Worm (Caenorhabditis elegans) whole organism, L3 larva: ENCODE results near the gene C16C10.1.

ENCODE experiments used
- ZK546.5 ChIP-seq: sonication (generic microtip); optimal IDR thresholded peaks from 2 replicates; lab custom pipeline; 2017; ENCODE audit warnings: missing biosample characterization, missing genetic modification characterization
- aly-2 ChIP-seq: fragments of 150-350 bp; optimal IDR thresholded peaks from 2 replicates; lab custom pipeline; 2014; ENCODE audit warnings: missing biosample characterization, missing genetic modification characterization
- ama-1 ChIP-seq: fragments of 150-350 bp; optimal IDR thresholded peaks from 2 replicates; lab custom pipeline; 2018
- ceh-16 ChIP-seq: sonication (generic microtip); optimal IDR thresholded peaks from 2 replicates; lab custom pipeline; 2017; ENCODE audit warnings: missing biosample characterization, missing genetic modification characterization
- ceh-28 ChIP-seq: fragments of 150-350 bp; optimal IDR thresholded peaks from 2 replicates; lab custom pipeline; 2014; ENCODE audit warnings: missing biosample characterization, missing genetic modification reagents, missing genetic modification characterization
- ceh-82 ChIP-seq: fragments of 150-350 bp; optimal IDR thresholded peaks from 2 replicates; lab custom pipeline; 2014; ENCODE audit warnings: missing biosample characterization, missing genetic modification characterization
- ceh-9 ChIP-seq: sonication (generic microtip); optimal IDR thresholded peaks from 2 replicates; lab custom pipeline; 2018; ENCODE audit warnings: missing biosample characterization, missing genetic modification characterization
- daf-12 ChIP-seq: fragments of 150-350 bp; optimal IDR thresholded peaks from 2 replicates; lab custom pipeline; 2014; ENCODE audit warnings: missing biosample characterization, missing genetic modification reagents, missing genetic modification characterization
- egl-27 ChIP-seq: sonication (generic microtip); optimal IDR thresholded peaks from 4 replicates; lab custom pipeline; 2017; ENCODE audit warnings: missing biosample characterization, missing genetic modification reagents, missing genetic modification characterization
- egl-5 ChIP-seq: fragments of 150-350 bp; optimal IDR thresholded peaks from 2 replicates; lab custom pipeline; 2017; ENCODE audit warnings: missing biosample characterization, missing genetic modification reagents, missing genetic modification characterization, inconsistent platforms
- elt-1 ChIP-seq: fragments of 150-350 bp; optimal IDR thresholded peaks from 2 replicates; lab custom pipeline; 2014; ENCODE audit warnings: missing biosample characterization, missing genetic modification characterization
- elt-2 ChIP-seq: sonication (generic microtip); optimal IDR thresholded peaks from 2 replicates; lab custom pipeline; 2016; ENCODE audit warnings: missing genetic modification reagents, mild to moderate bottlenecking, missing genetic modification characterization, missing compliant biosample characterization
- elt-3 ChIP-seq, 3 experiments: fragments of 150-350 bp in 1 of 3; sonication (generic microtip) in 2 of 3; optimal IDR thresholded peaks; 2 replicates in 2 of 3; 4 replicates in 1 of 3; lab custom pipeline; 2014 to 2017; ENCODE audit warnings: missing biosample characterization in 3 of 3, missing genetic modification characterization in 3 of 3
- eor-1 ChIP-seq, 2 experiments: fragments of 150-350 bp; optimal IDR thresholded peaks; 2 replicates each; lab custom pipeline; 2014 to 2018; ENCODE audit warnings: missing biosample characterization in 2 of 2, missing genetic modification characterization in 2 of 2
- fkh-10 ChIP-seq: sonication (generic microtip); optimal IDR thresholded peaks from 2 replicates; lab custom pipeline; 2017; ENCODE audit warnings: missing biosample characterization, missing genetic modification reagents, missing genetic modification characterization
- fkh-2 ChIP-seq: fragments of 150-350 bp; optimal IDR thresholded peaks from 2 replicates; lab custom pipeline; 2014; ENCODE audit warnings: missing biosample characterization, missing genetic modification reagents, missing genetic modification characterization
- fos-1 ChIP-seq: fragments of 150-350 bp; optimal IDR thresholded peaks from 2 replicates; lab custom pipeline; 2014; ENCODE audit warnings: missing biosample characterization, missing genetic modification characterization
- hmg-11 ChIP-seq: sonication (generic microtip); optimal IDR thresholded peaks from 2 replicates; lab custom pipeline; 2016; ENCODE audit warnings: missing genetic modification characterization, missing compliant biosample characterization
- jun-1 ChIP-seq: fragments of 150-350 bp; optimal IDR thresholded peaks from 2 replicates; lab custom pipeline; 2014; ENCODE audit warnings: missing biosample characterization, missing genetic modification reagents, missing genetic modification characterization
- lin-15B ChIP-seq: fragments of 150-350 bp; optimal IDR thresholded peaks from 2 replicates; lab custom pipeline; 2014; ENCODE audit warnings: missing biosample characterization, missing genetic modification characterization
- lin-39 ChIP-seq: fragments of 150-350 bp; optimal IDR thresholded peaks from 2 replicates; lab custom pipeline; 2018; ENCODE audit warnings: missing biosample characterization, missing genetic modification reagents, missing genetic modification characterization
- lsy-12 ChIP-seq: sonication (generic microtip); optimal IDR thresholded peaks from 2 replicates; lab custom pipeline; 2016; ENCODE audit warnings: mild to moderate bottlenecking, missing genetic modification characterization, missing compliant biosample characterization
- mdl-1 ChIP-seq: fragments of 150-350 bp; optimal IDR thresholded peaks from 2 replicates; lab custom pipeline; 2014; ENCODE audit warnings: missing biosample characterization, missing genetic modification characterization
- mml-1 ChIP-seq: fragments of 150-350 bp; sonication (generic microtip); optimal IDR thresholded peaks from 3 replicates; lab custom pipeline; 2014; ENCODE audit warnings: missing biosample characterization, missing genetic modification characterization
- nhr-11 ChIP-seq: fragments of 150-350 bp; optimal IDR thresholded peaks from 2 replicates; lab custom pipeline; 2014; ENCODE audit warnings: missing biosample characterization, missing genetic modification characterization
- nhr-12 ChIP-seq: fragments of 150-350 bp; optimal IDR thresholded peaks from 2 replicates; lab custom pipeline; 2014; ENCODE audit warnings: missing biosample characterization, missing genetic modification characterization
- nhr-23 ChIP-seq: fragments of 150-350 bp; optimal IDR thresholded peaks from 2 replicates; lab custom pipeline; 2014; ENCODE audit warnings: missing biosample characterization, missing genetic modification reagents, missing genetic modification characterization
- nhr-237 ChIP-seq: fragments of 150-350 bp; optimal IDR thresholded peaks from 2 replicates; lab custom pipeline; 2014; ENCODE audit warnings: missing biosample characterization, missing genetic modification characterization
- nhr-25 ChIP-seq: sonication (generic microtip); optimal IDR thresholded peaks from 2 replicates; lab custom pipeline; 2017; ENCODE audit warnings: missing biosample characterization, missing genetic modification characterization
- nhr-28 ChIP-seq: fragments of 150-350 bp; optimal IDR thresholded peaks from 2 replicates; lab custom pipeline; 2014; ENCODE audit warnings: missing biosample characterization, missing genetic modification characterization
- nhr-43 ChIP-seq: sonication (generic microtip); optimal IDR thresholded peaks from 2 replicates; lab custom pipeline; 2016; ENCODE audit warnings: mild to moderate bottlenecking, missing genetic modification characterization, missing compliant biosample characterization; ENCODE audit not compliant: poor library complexity, severe bottlenecking
- nhr-67 ChIP-seq: fragments of 150-350 bp; optimal IDR thresholded peaks from 2 replicates; lab custom pipeline; 2014; ENCODE audit warnings: missing biosample characterization, missing genetic modification characterization
- nhr-76 ChIP-seq: fragments of 150-350 bp; sonication (generic microtip); optimal IDR thresholded peaks from 5 replicates; lab custom pipeline; 2014; ENCODE audit warnings: missing biosample characterization, missing genetic modification characterization
- pha-4 ChIP-seq: fragments of 150-350 bp; optimal IDR thresholded peaks from 2 replicates; lab custom pipeline; 2014; ENCODE audit warnings: missing biosample characterization, missing genetic modification reagents, missing genetic modification characterization
- pqm-1 ChIP-seq: fragments of 150-350 bp; optimal IDR thresholded peaks from 2 replicates; lab custom pipeline; 2017; ENCODE audit warnings: missing biosample characterization, missing genetic modification characterization, inconsistent platforms
- sea-2 ChIP-seq: fragments of 150-350 bp; sonication (generic microtip); optimal IDR thresholded peaks from 4 replicates; lab custom pipeline; 2014; ENCODE audit warnings: missing biosample characterization, missing genetic modification reagents, missing genetic modification characterization
- skn-1 ChIP-seq: fragments of 150-350 bp; optimal IDR thresholded peaks from 2 replicates; lab custom pipeline; 2014; ENCODE audit warnings: missing biosample characterization, missing genetic modification characterization
- snpc-4 ChIP-seq: fragments of 150-350 bp; optimal IDR thresholded peaks from 2 replicates; lab custom pipeline; 2014; ENCODE audit warnings: missing biosample characterization, missing genetic modification characterization
- tbx-2 ChIP-seq: sonication (generic microtip); optimal IDR thresholded peaks from 2 replicates; lab custom pipeline; 2016; ENCODE audit warnings: mild to moderate bottlenecking, missing genetic modification characterization, missing compliant biosample characterization
- unc-39 ChIP-seq: sonication (generic microtip); optimal IDR thresholded peaks from 4 replicates; lab custom pipeline; 2017; ENCODE audit warnings: missing biosample characterization, missing genetic modification characterization
- unc-62 ChIP-seq: fragments of 150-350 bp; sonication (generic microtip); optimal IDR thresholded peaks from 4 replicates; lab custom pipeline; 2014; ENCODE audit warnings: missing biosample characterization, missing genetic modification reagents, missing genetic modification characterization
- zag-1 ChIP-seq: fragments of 150-350 bp; optimal IDR thresholded peaks from 2 replicates; lab custom pipeline; 2014; ENCODE audit warnings: missing biosample characterization, missing genetic modification characterization
- ztf-4 ChIP-seq: fragments of 150-350 bp; optimal IDR thresholded peaks from 2 replicates; lab custom pipeline; 2014; ENCODE audit warnings: missing biosample characterization, missing genetic modification characterization

C16C10.1 gene

DNA sequence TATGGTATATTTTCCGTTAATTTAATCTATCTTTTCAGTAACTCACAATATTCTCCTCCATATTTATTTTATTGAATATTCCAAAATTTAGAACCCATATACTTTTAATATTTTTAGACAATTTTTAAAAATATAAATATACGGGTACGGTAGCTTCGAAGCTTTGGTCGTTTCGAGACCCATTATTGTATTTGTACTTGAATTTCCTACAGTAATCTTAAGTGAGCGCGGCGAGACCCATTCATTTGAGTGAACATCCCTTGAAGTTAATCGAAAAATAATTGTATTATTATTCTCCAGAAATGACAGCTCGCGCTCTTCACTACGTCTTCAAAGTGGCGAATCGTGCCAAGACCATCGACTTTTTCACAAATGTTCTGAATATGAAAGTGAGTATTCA lies 27.9 kb downstream of the C16C10.1 start, which contains the start of gene glod-4:
TSS of gene glod-4 (plus strand) at position 301 of the 400 bp plus-strand sequence.
- TF ChIP-seq snpc-4 (tag; lab: Kevin White, UChicago), result no peak
- no peak for TF ChIP-seq hmg-11 (tag; lab: Kevin White, UChicago)
- no peak for TF ChIP-seq ZK546.5 (tag; lab: Kevin White, UChicago)
- no peak for TF ChIP-seq sea-2
- no peak for TF ChIP-seq fkh-2
- no peak for TF ChIP-seq fkh-10
- TF ChIP-seq eor-1 (tag; optimal IDR thresholded peaks at IDR 0.05; lab: Kevin White, UChicago), result no peak
- no peak for TF ChIP-seq mdl-1 (tag; lab: Kevin White, UChicago)

- TF ChIP-seq ama-1 (lab: Kevin White, UChicago) (peak; percentile 68), sea-2 (no peak)
Measured at ce11 chrIII:4152828-4153227, 28.4 kb downstream of the C16C10.1 start.

ce11 chrIII:4152309-4152708 lies 28.9 kb downstream of the C16C10.1 start:
- no peak for TF ChIP-seq egl-27 (tag; lab: Kevin White, UChicago)
- no peak for TF ChIP-seq skn-1 (tag; lab: Kevin White, UChicago)
- no peak for TF ChIP-seq tbx-2 (tag; lab: Kevin White, UChicago)
- no peak for TF ChIP-seq nhr-25 (tag; lab: Kevin White, UChicago)

DNA sequence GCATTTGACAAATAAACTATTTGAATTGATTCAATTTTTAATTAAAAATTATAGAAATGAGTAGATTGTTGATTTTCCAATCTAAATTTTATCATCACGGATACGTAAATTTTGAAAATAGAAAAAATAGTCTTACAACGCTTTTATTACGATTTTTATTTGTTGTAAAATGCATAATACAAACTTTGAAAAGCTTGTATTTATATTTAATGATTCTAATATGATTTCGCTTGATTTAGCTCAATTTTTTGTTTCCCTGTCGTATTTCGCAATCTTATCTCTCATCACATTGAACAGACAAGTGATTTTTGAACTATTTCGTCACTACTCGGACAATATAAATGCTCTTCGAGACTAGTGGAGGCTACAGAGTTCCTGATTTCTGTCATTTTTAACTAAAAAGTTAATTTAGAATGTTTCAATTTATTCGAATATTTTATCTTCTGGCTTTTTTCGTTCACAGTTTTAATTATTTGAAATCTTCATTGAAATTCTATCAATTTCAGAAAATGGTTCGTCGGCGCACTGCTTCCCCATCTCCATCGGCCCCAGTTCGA lies 29.6 kb downstream of the C16C10.1 start, which contains the start of the genes wht-3 and har-1:
TSS of gene wht-3 (minus strand) at position 51 of the 557 bp plus-strand sequence.
TSS of gene har-1 (plus strand) at position 507 of the 557 bp plus-strand sequence.
- peak; percentile 7 for TF ChIP-seq pha-4 (tag; lab: Kevin White, UChicago)
- TF ChIP-seq egl-27 (tag; lab: Kevin White, UChicago), result no peak
- TF ChIP-seq elt-2, result peak; percentile 27

- no peak for TF ChIP-seq mdl-1 (tag; lab: Kevin White, UChicago)
- TF ChIP-seq lin-15B (tag; lab: Kevin White, UChicago), result peak; percentile 64
- no peak for TF ChIP-seq egl-27 (tag; lab: Kevin White, UChicago)
- TF ChIP-seq tbx-2 (tag; lab: Kevin White, UChicago), result no peak
- TF ChIP-seq ama-1 (lab: Kevin White, UChicago), result no peak
- TF ChIP-seq skn-1 (tag; lab: Kevin White, UChicago), result peak; percentile 88
- no peak for TF ChIP-seq ceh-82 (tag; lab: Kevin White, UChicago)
- TF ChIP-seq ztf-4 (tag; lab: Kevin White, UChicago), result no peak
- no peak for TF ChIP-seq ceh-9 (tag; lab: Kevin White, UChicago)
- no peak for TF ChIP-seq sea-2
- no peak for TF ChIP-seq nhr-67 (tag; lab: Kevin White, UChicago)
- no peak for TF ChIP-seq ceh-16
- peak; percentile 63 for TF ChIP-seq lin-39 (tag; lab: Kevin White, UChicago)
- no peak for TF ChIP-seq egl-5 (tag; lab: Kevin White, UChicago)
- TF ChIP-seq zag-1 (tag; lab: Kevin White, UChicago), result no peak
- no peak for TF ChIP-seq ZK546.5 (tag; lab: Kevin White, UChicago)
- TF ChIP-seq nhr-11 (tag; lab: Kevin White, UChicago), result no peak
- TF ChIP-seq pqm-1 (tag; lab: Kevin White, UChicago), result peak; percentile 43
- TF ChIP-seq hmg-11 (tag; lab: Kevin White, UChicago), result peak; percentile 28
- peak; percentile 64 for TF ChIP-seq nhr-23 (tag; lab: Kevin White, UChicago)
- no peak for TF ChIP-seq fos-1 (tag; lab: Kevin White, UChicago)
- TF ChIP-seq nhr-237, result no peak
- TF ChIP-seq pha-4 (tag; lab: Kevin White, UChicago), result peak; percentile 84
- TF ChIP-seq ceh-28, result no peak
- no peak for TF ChIP-seq fkh-2
- TF ChIP-seq lsy-12, result peak; percentile 56
- no peak for TF ChIP-seq unc-62 (GFP tag; lab: Kevin White, UChicago)
- no peak for TF ChIP-seq daf-12 (tag; lab: Kevin White, UChicago)
- peak; percentile 29 for TF ChIP-seq nhr-43 (tag; lab: Kevin White, UChicago)
- no peak for TF ChIP-seq nhr-76
- TF ChIP-seq nhr-12 (tag; lab: Kevin White, UChicago), result no peak
- peak; percentile 27 for TF ChIP-seq jun-1
- no peak for TF ChIP-seq elt-3 (tag; optimal IDR thresholded peaks at IDR 0.05; lab: Kevin White, UChicago)
- no peak for TF ChIP-seq nhr-28 (tag; lab: Kevin White, UChicago)
- no peak for TF ChIP-seq aly-2 (tag; lab: Kevin White, UChicago)
- TF ChIP-seq eor-1 (tag; optimal IDR thresholded peaks at IDR 0.05; lab: Kevin White, UChicago), result no peak
- peak; percentile 66 for TF ChIP-seq snpc-4 (tag; lab: Kevin White, UChicago)
- TF ChIP-seq unc-39, result no peak
- peak; percentile 63 for TF ChIP-seq nhr-25 (tag; lab: Kevin White, UChicago)
- no peak for TF ChIP-seq mml-1
- no peak for TF ChIP-seq elt-1 (tag; lab: Kevin White, UChicago)
- no peak for TF ChIP-seq fkh-10
Measured at ce11 chrIII:4150919-4151318, 30.3 kb downstream of the C16C10.1 start.
